Worm (Caenorhabditis elegans) whole organism, late embryonic: ENCODE data around the gene C18B2.4.

ENCODE experiments used
- C08G9.2 ChIP-seq: sonication (generic microtip); optimal IDR thresholded peaks from 2 replicates; lab custom pipeline; 2016; ENCODE audit warnings: mild to moderate bottlenecking, missing genetic modification characterization, moderate library complexity, missing compliant biosample characterization
- K02D7.2 ChIP-seq: sonication (generic microtip); optimal IDR thresholded peaks from 2 replicates; lab custom pipeline; 2017; ENCODE audit warnings: mild to moderate bottlenecking, missing genetic modification characterization, missing compliant biosample characterization
- K09A11.1 ChIP-seq: sonication (generic microtip); optimal IDR thresholded peaks from 2 replicates; lab custom pipeline; 2017; ENCODE audit warnings: antibody characterized with exemption, mild to moderate bottlenecking, missing genetic modification characterization, missing compliant biosample characterization; ENCODE audit not compliant: insufficient read depth
- T23F11.4 ChIP-seq: fragments of 200-800 bp; sonication (Bioruptor generic); optimal IDR thresholded peaks from 2 replicates; lab custom pipeline; 2018; ENCODE audit warnings: mild to moderate bottlenecking, missing genetic modification characterization, missing compliant biosample characterization
- Y22D7AL.16 ChIP-seq: sonication (generic microtip); optimal IDR thresholded peaks from 2 replicates; lab custom pipeline; 2016; ENCODE audit warnings: missing genetic modification characterization, missing compliant biosample characterization
- ceh-14 ChIP-seq: sonication (generic microtip); optimal IDR thresholded peaks from 2 replicates; lab custom pipeline; 2016; ENCODE audit warnings: missing genotype, missing genetic modification characterization, missing compliant biosample characterization
- ceh-18 ChIP-seq: sonication (generic microtip); optimal IDR thresholded peaks from 2 replicates; lab custom pipeline; 2016; ENCODE audit warnings: missing genetic modification characterization, missing compliant biosample characterization
- ceh-19 ChIP-seq: fragments of 200-800 bp; sonication (Bioruptor generic); optimal IDR thresholded peaks from 2 replicates; lab custom pipeline; 2018; ENCODE audit warnings: mild to moderate bottlenecking, missing genetic modification characterization, missing compliant biosample characterization
- ceh-2 ChIP-seq: sonication (generic microtip); optimal IDR thresholded peaks from 2 replicates; lab custom pipeline; 2016; ENCODE audit warnings: missing genotype, missing genetic modification characterization, missing compliant biosample characterization
- ceh-30 ChIP-seq: fragments of 150-350 bp; optimal IDR thresholded peaks from 2 replicates; lab custom pipeline; 2014; ENCODE audit warnings: missing biosample characterization, missing genetic modification characterization
- ceh-34 ChIP-seq: sonication (generic microtip); optimal IDR thresholded peaks from 2 replicates; lab custom pipeline; 2016; ENCODE audit warnings: mild to moderate bottlenecking, missing genetic modification characterization, missing compliant biosample characterization
- ceh-9 ChIP-seq: sonication (generic microtip); optimal IDR thresholded peaks from 2 replicates; lab custom pipeline; 2016; ENCODE audit warnings: mild to moderate bottlenecking, missing genetic modification characterization, inconsistent platforms, missing compliant biosample characterization
- dmd-4 ChIP-seq: sonication (generic microtip); optimal IDR thresholded peaks from 2 replicates; lab custom pipeline; 2016; ENCODE audit warnings: borderline replicate concordance, missing genetic modification characterization, missing compliant biosample characterization
- dve-1 ChIP-seq: sonication (generic microtip); optimal IDR thresholded peaks from 2 replicates; lab custom pipeline; 2017; ENCODE audit warnings: antibody characterized with exemption, mild to moderate bottlenecking, missing genetic modification characterization, missing compliant biosample characterization
- ets-4 ChIP-seq: sonication (generic microtip); optimal IDR thresholded peaks from 2 replicates; lab custom pipeline; 2016; ENCODE audit warnings: missing genetic modification characterization, missing compliant biosample characterization
- eyg-1 ChIP-seq: sonication (generic microtip); optimal IDR thresholded peaks from 2 replicates; lab custom pipeline; 2016; ENCODE audit warnings: missing genotype, missing genetic modification characterization, missing compliant biosample characterization
- fkh-10 ChIP-seq: fragments of 150-350 bp; optimal IDR thresholded peaks from 2 replicates; lab custom pipeline; 2014; ENCODE audit warnings: missing biosample characterization, missing genetic modification reagents, missing genetic modification characterization
- hlh-15 ChIP-seq: sonication (generic microtip); optimal IDR thresholded peaks from 2 replicates; lab custom pipeline; 2016; ENCODE audit warnings: missing genetic modification characterization, missing compliant biosample characterization
- madf-2 ChIP-seq: sonication (generic microtip); optimal IDR thresholded peaks from 2 replicates; lab custom pipeline; 2017; ENCODE audit warnings: missing genetic modification characterization, missing compliant biosample characterization
- odd-2 ChIP-seq: sonication (generic microtip); optimal IDR thresholded peaks from 2 replicates; lab custom pipeline; 2017; ENCODE audit warnings: antibody characterized with exemption, mild to moderate bottlenecking, missing genetic modification characterization, missing compliant biosample characterization
- pax-1 ChIP-seq: fragments of 150-350 bp; optimal IDR thresholded peaks from 2 replicates; lab custom pipeline; 2014; ENCODE audit warnings: missing biosample characterization, missing genetic modification characterization
- pha-2 ChIP-seq: sonication (generic microtip); optimal IDR thresholded peaks from 2 replicates; lab custom pipeline; 2017; ENCODE audit warnings: mild to moderate bottlenecking, missing genetic modification characterization, missing compliant biosample characterization
- pha-4 ChIP-seq: fragments of 150-350 bp; optimal IDR thresholded peaks from 2 replicates; lab custom pipeline; 2018; ENCODE audit warnings: missing biosample characterization, missing genetic modification reagents, missing genetic modification characterization
- pros-1 ChIP-seq: fragments of 150-350 bp; optimal IDR thresholded peaks from 2 replicates; lab custom pipeline; 2014; ENCODE audit warnings: missing biosample characterization, missing genetic modification reagents, missing genetic modification characterization
- ref-2 ChIP-seq: sonication (generic microtip); optimal IDR thresholded peaks from 2 replicates; lab custom pipeline; 2016; ENCODE audit warnings: missing genetic modification characterization, missing compliant biosample characterization
- rnt-1 ChIP-seq: sonication (generic microtip); optimal IDR thresholded peaks from 2 replicates; lab custom pipeline; 2016; ENCODE audit warnings: missing genetic modification characterization, missing compliant biosample characterization
- sox-2 ChIP-seq: fragments of 200-800 bp; sonication (Bioruptor generic); IDR thresholded peaks from 2 replicates; pipeline ENCODE4 v1.3.6; 2022; ENCODE audit warnings: missing genetic modification reagents, missing genetic modification characterization, missing compliant biosample characterization
- sox-4 ChIP-seq: sonication (generic microtip); optimal IDR thresholded peaks from 2 replicates; lab custom pipeline; 2017; ENCODE audit warnings: mild to moderate bottlenecking, missing genetic modification characterization, inconsistent platforms, missing compliant biosample characterization
- tbx-2 ChIP-seq: sonication (generic microtip); optimal IDR thresholded peaks from 2 replicates; lab custom pipeline; 2016; ENCODE audit warnings: missing genetic modification characterization, missing compliant biosample characterization
- tbx-7 ChIP-seq: sonication (generic microtip); optimal IDR thresholded peaks from 2 replicates; lab custom pipeline; 2016; ENCODE audit warnings: missing genotype, missing genetic modification characterization, missing compliant biosample characterization
- unc-3 ChIP-seq, 2 experiments: fragments of 200-800 bp in 1 of 2; sonication (Bioruptor generic) in 1 of 2; sonication (generic microtip) in 1 of 2; conservative IDR thresholded peaks in 1 of 2; optimal IDR thresholded peaks in 1 of 2; 2 replicates each; pipeline versions ENCODE4 v1.3.6 to Lab custom; 2016 to 2022; ENCODE audit warnings: missing compliant biosample characterization in 2 of 2, missing genetic modification characterization in 2 of 2, missing genetic modification reagents in 1 of 2
- unc-42 ChIP-seq: sonication (generic microtip); optimal IDR thresholded peaks from 2 replicates; lab custom pipeline; 2016; ENCODE audit warnings: missing genotype, missing genetic modification characterization, missing compliant biosample characterization
- unc-55 ChIP-seq: sonication (generic microtip); optimal IDR thresholded peaks from 2 replicates; lab custom pipeline; 2017; ENCODE audit warnings: missing biosample characterization, missing genetic modification reagents, missing genetic modification characterization

Gene C18B2.4

DNA sequence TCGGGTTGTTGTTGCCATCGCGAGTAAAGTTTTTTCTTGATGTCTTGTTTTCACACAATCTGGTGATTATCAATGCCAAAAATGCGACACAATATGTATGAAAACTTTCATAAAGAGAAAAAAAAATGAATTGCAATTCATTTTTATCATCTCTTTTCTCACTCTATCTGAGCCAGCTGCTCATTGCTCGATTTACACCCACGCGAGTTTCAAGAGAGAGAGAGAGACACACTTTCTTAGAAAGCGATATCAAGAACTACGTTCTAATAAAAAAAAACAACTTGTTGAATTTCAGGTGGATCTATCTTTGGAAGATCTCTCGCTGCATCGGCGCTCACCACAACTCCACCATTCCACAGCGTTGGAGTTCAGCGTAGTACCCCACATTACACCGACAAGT lies 2.9 kb downstream of the C18B2.4 start:
- no peak for TF ChIP-seq ceh-14 (tag; lab: Kevin White, UChicago)
- TF ChIP-seq ceh-2 (tag; lab: Kevin White, UChicago), result no peak
- no peak for TF ChIP-seq ceh-34 (tag; lab: Kevin White, UChicago)
- no peak for TF ChIP-seq eyg-1 (tag; lab: Kevin White, UChicago)
- no peak for TF ChIP-seq ref-2 (tag; lab: Kevin White, UChicago)
- TF ChIP-seq ceh-9 (tag; lab: Kevin White, UChicago), result no peak
- TF ChIP-seq unc-3 (GFP tag; conservative IDR thresholded peaks at IDR 0.05; lab: Robert Waterston, UW), result no peak
- no peak for TF ChIP-seq unc-3 (tag; optimal IDR thresholded peaks at IDR 0.05; lab: Kevin White, UChicago)
- no peak for TF ChIP-seq pha-4 (tag; lab: Kevin White, UChicago)
- no peak for TF ChIP-seq hlh-15 (tag; lab: Kevin White, UChicago)
- no peak for TF ChIP-seq madf-2 (tag; lab: Kevin White, UChicago)

DNA sequence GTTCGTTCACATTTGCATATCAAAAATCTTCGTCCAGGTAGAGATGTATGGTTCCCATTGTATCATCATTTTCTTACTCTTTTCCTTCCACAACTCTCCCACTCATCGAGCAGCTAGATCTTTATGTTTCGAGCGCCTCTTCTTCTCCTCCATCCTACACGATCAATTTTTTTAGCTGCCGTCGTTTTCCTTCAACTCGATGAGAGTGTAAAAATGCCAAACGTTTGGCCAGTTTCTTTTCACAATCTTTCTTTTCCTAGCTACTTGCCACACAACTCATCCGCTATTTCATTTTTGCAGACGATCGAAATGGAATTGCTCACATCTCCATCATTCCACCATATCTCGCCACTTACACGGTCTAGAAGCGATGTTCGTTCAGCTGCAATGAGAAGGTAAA lies 4.0 kb downstream of the C18B2.4 start, which contains the start of gene C18B2.3:
Gene C18B2.3 (plus strand): TSS at position 301 of the 400 bp plus-strand sequence.
- TF ChIP-seq Y22D7AL.16 (tag; lab: Kevin White, UChicago), result no peak
- TF ChIP-seq ceh-18 (tag; lab: Kevin White, UChicago), result peak; percentile 25
- TF ChIP-seq pros-1 (tag; lab: Kevin White, UChicago), result no peak

- TF ChIP-seq pax-1 (tag; lab: Kevin White, UChicago) (no peak), madf-2 (tag; lab: Kevin White, UChicago) (no peak), dve-1 (tag; lab: Kevin White, UChicago) (no peak), tbx-2 (no peak), ceh-34 (tag; lab: Kevin White, UChicago) (no peak), ets-4 (no peak), odd-2 (tag; lab: Kevin White, UChicago) (no peak)
These were observed 5.2 kb downstream of the C18B2.4 start, which contains the start of gene cgr-1 for ce11 chrX:3600390-3600789. Gene cgr-1, minus strand, starts transcription at chrX:3600457.

- TF ChIP-seq unc-55 (GFP tag; lab: Kevin White, UChicago) (peak; percentile 42), sox-2 (no peak)
These were observed 5.7 kb downstream of the C18B2.4 start for ce11 chrX:3599860-3600259.

- TF ChIP-seq C08G9.2 (tag; lab: Kevin White, UChicago) (no peak), ceh-14 (tag; lab: Kevin White, UChicago) (no peak), sox-4 (no peak), ceh-30 (tag; lab: Kevin White, UChicago) (no peak), unc-3 (GFP tag; conservative IDR thresholded peaks at IDR 0.05; lab: Robert Waterston, UW) (no peak), unc-3 (tag; optimal IDR thresholded peaks at IDR 0.05; lab: Kevin White, UChicago) (no peak), T23F11.4 (GFP tag; lab: Kevin White, UChicago) (no peak)
These were observed 8.6 kb downstream of the C18B2.4 start for ce11 chrX:3596967-3597366.

DNA sequence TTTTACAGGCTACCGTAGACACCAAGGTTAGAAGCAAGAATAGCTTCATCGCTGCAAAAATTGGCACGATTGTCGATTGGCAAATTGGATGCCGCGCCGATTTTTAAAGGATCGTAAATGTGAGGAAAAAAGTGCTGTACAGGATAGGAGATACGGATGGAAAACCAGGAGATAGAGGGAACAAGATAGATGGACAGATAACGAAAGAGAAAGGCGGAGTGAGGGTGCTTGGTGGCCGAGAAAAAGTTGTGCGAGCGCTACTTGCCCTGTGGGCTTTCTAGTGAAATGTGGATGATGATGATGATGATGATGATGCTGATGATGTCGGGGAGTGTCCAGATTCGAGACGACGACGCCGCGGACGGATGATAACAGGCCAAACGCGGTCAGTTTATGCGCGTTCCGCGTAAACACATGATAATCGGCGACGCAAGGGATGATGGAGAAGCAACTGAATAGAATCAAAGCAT lies 9.2 kb downstream of the C18B2.4 start, which contains the start of gene T27A10.6:
Gene T27A10.6 (minus strand): TSS at position 51 of the 470 bp plus-strand sequence.
- TF ChIP-seq pros-1 (tag; lab: Kevin White, UChicago), result no peak
- no peak for TF ChIP-seq unc-42 (tag; lab: Kevin White, UChicago)
- TF ChIP-seq, all 69 proteins: peak for 0

DNA sequence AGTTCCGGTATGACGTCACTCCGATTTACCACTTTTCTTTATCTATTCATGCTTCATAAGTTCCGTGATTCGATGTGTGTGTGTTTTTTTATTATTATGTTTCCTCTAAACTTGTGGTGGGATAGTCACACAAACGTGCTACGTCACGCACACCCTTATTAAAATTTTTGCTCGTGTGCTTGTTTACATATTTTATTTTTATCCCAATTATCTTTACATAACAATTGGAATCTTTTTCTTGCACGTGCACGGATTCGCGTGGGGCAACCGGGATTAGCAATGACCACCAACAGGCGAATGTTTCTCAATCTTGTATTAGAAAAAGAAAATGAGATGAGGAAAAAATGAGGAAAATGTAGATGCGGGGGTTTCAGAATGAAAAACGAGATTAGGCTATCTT lies 15.0 kb downstream of the C18B2.4 start:
- TF ChIP-seq dmd-4 (tag; lab: Kevin White, UChicago), result no peak
- TF ChIP-seq ceh-30 (tag; lab: Kevin White, UChicago), result no peak
- no peak for TF ChIP-seq rnt-1
- no peak for TF ChIP-seq pha-2 (tag; lab: Kevin White, UChicago)
- no peak for TF ChIP-seq unc-3 (GFP tag; conservative IDR thresholded peaks at IDR 0.05; lab: Robert Waterston, UW)
- TF ChIP-seq unc-3 (tag; optimal IDR thresholded peaks at IDR 0.05; lab: Kevin White, UChicago), result no peak
- TF ChIP-seq pax-1 (tag; lab: Kevin White, UChicago), result no peak
- no peak for TF ChIP-seq tbx-7 (tag; lab: Kevin White, UChicago)
- no peak for TF ChIP-seq ceh-14 (tag; lab: Kevin White, UChicago)
- TF ChIP-seq ceh-9 (tag; lab: Kevin White, UChicago), result no peak
- no peak for TF ChIP-seq K02D7.2 (tag; lab: Kevin White, UChicago)
- TF ChIP-seq K09A11.1 (tag; lab: Kevin White, UChicago), result no peak
- no peak for TF ChIP-seq ceh-19 (GFP tag; lab: Kevin White, UChicago)
- TF ChIP-seq fkh-10 (GFP tag; lab: Kevin White, UChicago), result no peak
- no peak for TF ChIP-seq ref-2 (tag; lab: Kevin White, UChicago)
- TF ChIP-seq, all 69 proteins: peak for 0
